Fruit fly (Drosophila melanogaster) whole organism, pupa: ENCODE data around the gene CG4424.

Experiments used
- CG10348 ChIP-seq: fragments of 200-800 bp; sonication (Bioruptor generic); IDR thresholded peaks from 2 replicates; pipeline ENCODE4 v1.3.6; 2022; ENCODE audit warnings: missing biosample characterization, missing genetic modification characterization
- CG12605 ChIP-seq: fragments of 200-800 bp; sonication (Bioruptor generic); IDR thresholded peaks from 2 replicates; pipeline ENCODE4 v1.3.6; 2022; ENCODE audit warnings: missing biosample characterization, missing genetic modification characterization
- CG13204 ChIP-seq: fragments of 200-800 bp; sonication (Bioruptor generic); optimal IDR thresholded peaks from 2 replicates; lab custom pipeline; 2018; ENCODE audit warnings: missing biosample characterization, mild to moderate bottlenecking, missing genetic modification characterization, moderate library complexity
- CG14655 ChIP-seq: fragments of 200-800 bp; sonication (Bioruptor generic); optimal IDR thresholded peaks from 3 replicates; lab custom pipeline; 2017; ENCODE audit warnings: mild to moderate bottlenecking, missing biosample characterization, missing genetic modification reagents, missing genetic modification characterization
- CG15710 ChIP-seq: fragments of 200-800 bp; sonication (Bioruptor generic); optimal IDR thresholded peaks from 2 replicates; lab custom pipeline; 2018; ENCODE audit warnings: missing biosample characterization, mild to moderate bottlenecking, missing genetic modification characterization, moderate library complexity
- CG17806 ChIP-seq: fragments of 200-800 bp; sonication (Bioruptor generic); optimal IDR thresholded peaks from 2 replicates; lab custom pipeline; 2018; ENCODE audit warnings: missing biosample characterization, mild to moderate bottlenecking, missing genetic modification characterization, moderate library complexity
- CG32121 ChIP-seq: fragments of 200-800 bp; sonication (Bioruptor generic); IDR thresholded peaks from 2 replicates; pipeline ENCODE4 v1.3.6; 2022; ENCODE audit warnings: missing biosample characterization, missing genetic modification characterization
- CG34367 ChIP-seq: fragments of 200-800 bp; sonication (Bioruptor generic); optimal IDR thresholded peaks from 2 replicates; lab custom pipeline; 2018; ENCODE audit warnings: missing biosample characterization, mild to moderate bottlenecking, missing genetic modification characterization
- CG4496 ChIP-seq: fragments of 200-800 bp; sonication (Bioruptor generic); IDR thresholded peaks from 3 replicates; pipeline ENCODE4 v1.3.6; 2022; ENCODE audit warnings: missing biosample characterization, missing genetic modification characterization
- CG8159 ChIP-seq: fragments of 200-800 bp; sonication (Bioruptor generic); optimal IDR thresholded peaks from 3 replicates; lab custom pipeline; 2018; ENCODE audit warnings: missing biosample characterization, mild to moderate bottlenecking, missing genetic modification characterization, moderate library complexity
- CG8301 ChIP-seq: fragments of 200-800 bp; sonication (Bioruptor generic); optimal IDR thresholded peaks from 2 replicates; lab custom pipeline; 2018; ENCODE audit warnings: missing biosample characterization, mild to moderate bottlenecking, missing genetic modification characterization
- CG9948 ChIP-seq: fragments of 200-800 bp; sonication (Bioruptor generic); optimal IDR thresholded peaks from 2 replicates; lab custom pipeline; 2018; ENCODE audit warnings: missing biosample characterization, mild to moderate bottlenecking, missing genetic modification characterization, moderate library complexity
- D1 ChIP-seq: fragments of 200-800 bp; sonication (Bioruptor generic); optimal IDR thresholded peaks from 2 replicates; lab custom pipeline; 2018; ENCODE audit warnings: missing biosample characterization, mild to moderate bottlenecking, missing genetic modification characterization, moderate library complexity
- EcR ChIP-seq: fragments of 200-800 bp; sonication (Bioruptor generic); optimal IDR thresholded peaks from 3 replicates; lab custom pipeline; 2019; ENCODE audit warnings: missing biosample characterization, missing genetic modification characterization, mild to moderate bottlenecking, moderate library complexity, missing genetic modification reagents
- Ets98B ChIP-seq: fragments of 200-800 bp; sonication (Bioruptor generic); IDR thresholded peaks from 2 replicates; pipeline ENCODE4 v1.3.6; 2022; ENCODE audit warnings: missing biosample characterization, missing genetic modification characterization
- Pif1A ChIP-seq: fragments of 200-800 bp; sonication (Bioruptor generic); optimal IDR thresholded peaks from 3 replicates; lab custom pipeline; 2016; ENCODE audit warnings: missing biosample characterization, missing genetic modification characterization
- Pif1B ChIP-seq: fragments of 200-800 bp; sonication (Bioruptor generic); optimal IDR thresholded peaks from 3 replicates; lab custom pipeline; 2016; ENCODE audit warnings: missing biosample characterization, missing genetic modification characterization
- Snoo ChIP-seq: fragments of 200-800 bp; sonication (Bioruptor generic); optimal IDR thresholded peaks from 3 replicates; lab custom pipeline; 2017; ENCODE audit warnings: missing biosample characterization, mild to moderate bottlenecking, missing genetic modification characterization, inconsistent platforms
- fd96Ca ChIP-seq: fragments of 200-800 bp; sonication (Bioruptor generic); IDR thresholded peaks from 3 replicates; pipeline ENCODE4 v1.3.6; 2022; ENCODE audit warnings: missing biosample characterization, missing genetic modification characterization
- gl ChIP-seq: fragments of 200-800 bp; sonication (Bioruptor generic); optimal IDR thresholded peaks from 2 replicates; lab custom pipeline; 2018; ENCODE audit warnings: missing biosample characterization, mild to moderate bottlenecking, missing genetic modification characterization
- rn ChIP-seq: fragments of 200-800 bp; sonication (Bioruptor generic); IDR thresholded peaks from 2 replicates; pipeline ENCODE4 v1.3.6; 2022; ENCODE audit warnings: missing biosample characterization, missing genetic modification characterization

The CG4424 gene

DNA sequence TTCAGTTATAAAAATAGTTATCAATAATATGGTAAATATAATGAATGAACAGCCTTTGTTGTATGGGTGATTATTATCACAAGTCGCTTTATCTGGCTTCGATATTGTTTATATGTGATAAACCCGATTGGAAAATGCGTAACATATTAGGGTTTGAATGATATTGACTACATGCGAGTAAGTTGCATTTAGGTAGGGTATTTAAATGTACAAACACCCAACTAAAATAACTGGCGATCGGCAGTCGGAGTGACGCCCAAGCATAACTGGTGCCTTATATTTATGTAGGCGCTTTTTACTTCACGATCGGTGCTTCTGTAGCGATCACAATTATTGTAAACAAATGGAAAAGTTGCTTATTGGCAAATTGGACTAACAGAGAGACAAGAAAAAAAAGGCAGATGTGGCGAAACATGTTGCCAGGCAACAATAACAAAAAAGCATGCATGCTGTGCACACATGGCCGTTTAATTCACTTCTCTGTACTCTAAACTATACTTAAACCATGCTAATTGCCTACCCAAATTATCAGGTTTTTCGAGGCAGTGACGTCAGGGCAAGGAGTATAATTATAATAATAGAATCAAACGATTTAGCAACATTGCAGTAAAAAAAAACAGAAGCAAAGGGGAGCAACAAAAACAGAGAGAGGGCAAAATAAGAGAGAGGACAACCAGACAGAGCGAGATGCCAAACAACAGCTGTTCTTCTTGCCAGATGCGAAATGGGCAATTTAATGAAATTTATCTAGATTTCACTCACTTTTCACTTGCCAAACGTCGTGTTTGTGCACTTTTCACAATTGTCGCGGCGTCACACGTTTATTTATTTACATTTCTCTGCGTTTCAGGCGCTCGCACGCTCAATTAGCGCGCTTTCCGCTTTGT lies 20.2 kb downstream of the CG4424 start:
- TF ChIP-seq D1 (tag; lab: Kevin White, UChicago) (peak; percentile 5), Snoo (tag; lab: Kevin White, UChicago) (no peak), CG12605 (0 out of 2 replicates have a peak, but pooled peaks have one; percentile 39), CG4496 (GFP tag; lab: Robert Waterston, UW) (0 out of 3 replicates have a peak, but pooled peaks have one; percentile 41), CG13204 (no peak), CG14655 (GFP tag; lab: Kevin White, UChicago) (peak; percentile 47), CG8301 (tag; lab: Kevin White, UChicago) (no peak), Pif1B (GFP tag; lab: Kevin White, UChicago) (peak; percentile 1), rn (GFP tag; lab: Robert Waterston, UW) (no peak), CG34367 (tag; lab: Kevin White, UChicago) (peak; percentile 30), CG8159 (tag; lab: Kevin White, UChicago) (peak; percentile 34), CG17806 (tag; lab: Kevin White, UChicago) (no peak)

DNA sequence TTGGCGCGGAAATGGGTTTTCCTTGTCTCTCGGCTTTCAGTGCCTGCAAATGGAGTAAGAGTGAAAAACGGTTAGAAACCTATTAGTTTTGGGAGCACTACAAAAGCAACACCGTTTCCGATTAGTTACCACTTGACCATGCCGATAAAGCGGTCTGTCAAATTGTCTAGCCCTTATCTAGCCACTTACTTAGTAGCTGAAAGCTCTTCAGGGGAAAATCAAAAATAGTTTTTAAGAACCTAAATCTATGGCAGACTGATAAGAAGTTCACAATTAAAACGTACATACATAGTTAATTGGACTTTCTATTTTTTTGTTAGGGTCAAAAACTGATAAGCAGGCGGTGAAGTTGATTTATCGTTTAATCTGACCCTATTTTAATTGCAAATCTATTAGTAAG lies 21.2 kb downstream of the CG4424 start:
- TF ChIP-seq Snoo (tag; lab: Kevin White, UChicago) (no peak), CG13204 (no peak), CG8159 (tag; lab: Kevin White, UChicago) (no peak), CG17806 (tag; lab: Kevin White, UChicago) (no peak), EcR (GFP tag; lab: Kevin White, UChicago) (no peak), CG10348 (GFP tag; lab: Robert Waterston, UW) (no peak), D1 (tag; lab: Kevin White, UChicago) (no peak), CG9948 (no peak), rn (GFP tag; lab: Robert Waterston, UW) (no peak), CG14655 (GFP tag; lab: Kevin White, UChicago) (no peak), Pif1A (GFP tag; lab: Kevin White, UChicago) (no peak)

dm6 chr3R:20004697-20005096 lies 23.1 kb downstream of the CG4424 start:
- TF ChIP-seq D1 (tag; lab: Kevin White, UChicago) (no peak), CG9948 (no peak)
- TF ChIP-seq, all 21 proteins: peak for 0

DNA sequence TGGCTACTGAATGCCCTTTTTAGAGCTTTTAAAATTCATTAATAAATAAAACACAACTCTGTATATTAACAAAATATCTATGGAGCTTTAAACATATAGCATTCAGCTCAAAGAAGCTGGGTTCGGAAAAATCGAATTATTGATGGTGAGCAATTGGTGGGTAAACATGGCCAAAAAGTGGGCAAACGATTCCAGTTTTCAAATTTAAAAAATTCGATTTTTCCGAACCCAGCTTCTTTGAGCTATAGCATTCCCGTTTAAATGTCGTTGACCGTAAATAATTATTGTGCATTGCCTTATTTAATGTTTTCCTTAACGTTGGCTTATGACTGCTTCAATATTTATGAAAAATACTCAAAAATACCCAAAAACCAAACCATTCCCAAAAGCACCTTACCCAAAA lies 26.2 kb downstream of the CG4424 start:
- TF ChIP-seq CG15710 (tag; lab: Kevin White, UChicago) = peak; percentile 48
- TF ChIP-seq CG10348 (GFP tag; lab: Robert Waterston, UW) = no peak
- peak; percentile 47 for TF ChIP-seq CG8159 (tag; lab: Kevin White, UChicago)
- peak; percentile 7 for TF ChIP-seq CG8301 (tag; lab: Kevin White, UChicago)
- no peak for TF ChIP-seq gl (tag; lab: Kevin White, UChicago)
- peak; percentile 47 for TF ChIP-seq CG14655 (GFP tag; lab: Kevin White, UChicago)
- TF ChIP-seq Snoo (tag; lab: Kevin White, UChicago) = peak; percentile 40
- TF ChIP-seq CG9948 = peak; percentile 35
- peak; percentile 29 for TF ChIP-seq Pif1A (GFP tag; lab: Kevin White, UChicago)
- TF ChIP-seq CG17806 (tag; lab: Kevin White, UChicago) = peak; percentile 2
- TF ChIP-seq D1 (tag; lab: Kevin White, UChicago) = no peak
- TF ChIP-seq Ets98B (GFP tag; lab: Robert Waterston, UW) = no peak

DNA sequence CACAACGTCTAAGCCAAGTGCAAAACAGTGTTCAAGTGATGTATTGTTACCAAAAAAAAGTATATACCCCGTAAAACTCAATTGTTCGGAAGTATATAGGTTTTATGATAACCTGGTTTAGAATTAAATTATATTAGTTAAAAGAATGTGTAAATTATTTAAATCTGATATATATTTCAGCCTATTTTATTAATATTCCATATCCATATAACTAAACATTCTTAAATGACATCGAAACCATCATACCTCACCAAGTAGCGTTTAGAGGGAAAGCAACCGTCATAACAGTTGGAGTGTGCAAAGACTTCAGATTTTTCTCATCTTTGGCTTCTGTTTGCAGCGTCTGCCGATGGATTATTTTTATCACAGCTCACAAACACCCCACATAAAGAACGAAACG lies 28.4 kb downstream of the CG4424 start:
- TF ChIP-seq CG8301 (tag; lab: Kevin White, UChicago) (peak; percentile 78), CG8159 (tag; lab: Kevin White, UChicago) (peak; percentile 85), D1 (tag; lab: Kevin White, UChicago) (peak; percentile 64), CG15710 (tag; lab: Kevin White, UChicago) (peak; percentile 85), EcR (GFP tag; lab: Kevin White, UChicago) (no peak), Pif1A (GFP tag; lab: Kevin White, UChicago) (peak; percentile 63), fd96Ca (GFP tag; lab: Robert Waterston, UW) (no peak), Pif1B (GFP tag; lab: Kevin White, UChicago) (peak; percentile 58), CG13204 (peak; percentile 26), Ets98B (GFP tag; lab: Robert Waterston, UW) (peak; percentile 79), CG4496 (GFP tag; lab: Robert Waterston, UW) (peak; percentile 83), gl (tag; lab: Kevin White, UChicago) (peak; percentile 26), CG34367 (tag; lab: Kevin White, UChicago) (peak; percentile 78), CG32121 (peak; percentile 87), Snoo (tag; lab: Kevin White, UChicago) (peak; percentile 68), CG14655 (GFP tag; lab: Kevin White, UChicago) (peak; percentile 82), CG17806 (tag; lab: Kevin White, UChicago) (peak; percentile 83), CG12605 (peak; percentile 83), rn (GFP tag; lab: Robert Waterston, UW) (peak; percentile 44; the same call in 1 of the 2 replicates), CG10348 (GFP tag; lab: Robert Waterston, UW) (no peak), CG9948 (peak; percentile 84)
